Worm (Caenorhabditis elegans) whole organism, L2 larva: ENCODE data around the gene cest-26.

Experiments
- C34F6.9 ChIP-seq: fragments of 150-350 bp; optimal IDR thresholded peaks from 2 replicates; lab custom pipeline; 2014; ENCODE audit warnings: missing biosample characterization, missing genetic modification characterization
- F13H6.1 ChIP-seq: sonication (generic microtip); optimal IDR thresholded peaks from 2 replicates; lab custom pipeline; 2016; ENCODE audit warnings: missing genetic modification characterization, missing compliant biosample characterization
- R02D3.7 ChIP-seq: fragments of 150-350 bp; optimal IDR thresholded peaks from 2 replicates; lab custom pipeline; 2014; ENCODE audit warnings: missing biosample characterization, missing genetic modification characterization
- Y55F3AM.14 ChIP-seq: fragments of 200-800 bp; sonication (Bioruptor generic); optimal IDR thresholded peaks from 2 replicates; lab custom pipeline; 2018; ENCODE audit warnings: mild to moderate bottlenecking, missing genetic modification characterization, missing compliant biosample characterization
- ZK546.5 ChIP-seq: sonication (generic microtip); optimal IDR thresholded peaks from 2 replicates; lab custom pipeline; 2017; ENCODE audit warnings: missing biosample characterization, missing genetic modification characterization
- alr-1 ChIP-seq: fragments of 150-350 bp; optimal IDR thresholded peaks from 2 replicates; lab custom pipeline; 2014; ENCODE audit warnings: missing biosample characterization, missing genetic modification characterization
- aly-2 ChIP-seq: fragments of 150-350 bp; optimal IDR thresholded peaks from 2 replicates; lab custom pipeline; 2014; ENCODE audit warnings: missing biosample characterization, missing genetic modification characterization
- blmp-1 ChIP-seq: sonication (generic microtip); optimal IDR thresholded peaks from 2 replicates; lab custom pipeline; 2017; ENCODE audit warnings: missing genetic modification characterization, mild to moderate bottlenecking, missing compliant biosample characterization, antibody characterized with exemption, moderate library complexity; ENCODE audit not compliant: insufficient read depth
- ceh-16 ChIP-seq: fragments of 150-350 bp; optimal IDR thresholded peaks from 2 replicates; lab custom pipeline; 2014; ENCODE audit warnings: missing biosample characterization, missing genetic modification characterization
- ceh-82 ChIP-seq: fragments of 150-350 bp; optimal IDR thresholded peaks from 2 replicates; lab custom pipeline; 2014; ENCODE audit warnings: missing biosample characterization, missing genetic modification characterization
- crh-2 ChIP-seq: sonication (generic microtip); optimal IDR thresholded peaks from 2 replicates; lab custom pipeline; 2017; ENCODE audit warnings: missing biosample characterization, missing genetic modification characterization
- dmd-4 ChIP-seq: sonication (generic microtip); optimal IDR thresholded peaks from 2 replicates; lab custom pipeline; 2017; ENCODE audit warnings: missing biosample characterization, missing genetic modification characterization
- egl-27 ChIP-seq: sonication (generic microtip); optimal IDR thresholded peaks from 3 replicates; lab custom pipeline; 2017; ENCODE audit warnings: missing biosample characterization, missing genetic modification reagents, missing genetic modification characterization
- elt-1 ChIP-seq: fragments of 150-350 bp; optimal IDR thresholded peaks from 2 replicates; lab custom pipeline; 2014; ENCODE audit warnings: missing biosample characterization, missing genetic modification characterization
- elt-3 ChIP-seq: sonication (generic microtip); optimal IDR thresholded peaks from 2 replicates; lab custom pipeline; 2017; ENCODE audit warnings: missing biosample characterization, missing genetic modification characterization
- gmeb-1 ChIP-seq: fragments of 150-350 bp; optimal IDR thresholded peaks from 2 replicates; lab custom pipeline; 2014; ENCODE audit warnings: missing biosample characterization, missing genetic modification characterization
- lin-11 ChIP-seq: fragments of 150-350 bp; sonication (generic microtip); optimal IDR thresholded peaks from 2 replicates; lab custom pipeline; 2014; ENCODE audit warnings: missing biosample characterization, missing genetic modification characterization, inconsistent platforms, mixed read lengths
- lin-13 ChIP-seq: fragments of 150-350 bp; optimal IDR thresholded peaks from 2 replicates; lab custom pipeline; 2014; ENCODE audit warnings: missing biosample characterization, missing genetic modification reagents, missing genetic modification characterization
- lin-39 ChIP-seq: fragments of 150-350 bp; optimal IDR thresholded peaks from 2 replicates; lab custom pipeline; 2014; ENCODE audit warnings: missing biosample characterization, missing genetic modification reagents, missing genetic modification characterization
- lsy-2 ChIP-seq, 2 experiments: fragments of 150-350 bp in 1 of 2; sonication (generic microtip) in 1 of 2; optimal IDR thresholded peaks; 2 replicates each; lab custom pipeline; 2014 to 2017; ENCODE audit warnings: missing biosample characterization in 2 of 2, missing genetic modification characterization in 2 of 2
- mab-5 ChIP-seq: fragments of 150-350 bp; optimal IDR thresholded peaks from 2 replicates; lab custom pipeline; 2014; ENCODE audit warnings: missing biosample characterization, missing genetic modification characterization
- mbf-1 ChIP-seq: sonication (generic microtip); optimal IDR thresholded peaks from 2 replicates; lab custom pipeline; 2017; ENCODE audit warnings: missing biosample characterization, missing genetic modification characterization
- mdl-1 ChIP-seq, 2 experiments: fragments of 150-350 bp in 1 of 2; sonication (generic microtip) in 1 of 2; optimal IDR thresholded peaks; 2 replicates each; lab custom pipeline; 2017; ENCODE audit warnings: missing biosample characterization in 2 of 2, missing genetic modification characterization in 2 of 2
- nhr-10 ChIP-seq: sonication (generic microtip); optimal IDR thresholded peaks from 2 replicates; lab custom pipeline; 2017; ENCODE audit warnings: missing biosample characterization, missing genetic modification characterization
- nhr-11 ChIP-seq: fragments of 150-350 bp; optimal IDR thresholded peaks from 2 replicates; lab custom pipeline; 2014; ENCODE audit warnings: missing biosample characterization, missing genetic modification characterization
- nhr-12 ChIP-seq: fragments of 150-350 bp; optimal IDR thresholded peaks from 2 replicates; lab custom pipeline; 2014; ENCODE audit warnings: missing biosample characterization, missing genetic modification characterization
- nhr-129 ChIP-seq: fragments of 150-350 bp; optimal IDR thresholded peaks from 2 replicates; lab custom pipeline; 2014; ENCODE audit warnings: missing biosample characterization, missing genetic modification characterization
- nhr-21 ChIP-seq: fragments of 150-350 bp; optimal IDR thresholded peaks from 2 replicates; lab custom pipeline; 2014; ENCODE audit warnings: missing biosample characterization, missing genetic modification characterization
- nhr-23 ChIP-seq: fragments of 150-350 bp; optimal IDR thresholded peaks from 2 replicates; lab custom pipeline; 2014; ENCODE audit warnings: missing biosample characterization, missing genetic modification reagents, missing genetic modification characterization
- nhr-237 ChIP-seq: fragments of 150-350 bp; optimal IDR thresholded peaks from 2 replicates; lab custom pipeline; 2014; ENCODE audit warnings: missing biosample characterization, missing genetic modification characterization
- nhr-25 ChIP-seq: fragments of 150-350 bp; sonication (generic microtip); optimal IDR thresholded peaks from 3 replicates; lab custom pipeline; 2014; ENCODE audit warnings: missing biosample characterization, missing genetic modification characterization
- nhr-6 ChIP-seq: fragments of 150-350 bp; optimal IDR thresholded peaks from 2 replicates; lab custom pipeline; 2014; ENCODE audit warnings: missing biosample characterization, missing genetic modification characterization
- nhr-77 ChIP-seq: fragments of 150-350 bp; optimal IDR thresholded peaks from 2 replicates; lab custom pipeline; 2014; ENCODE audit warnings: missing biosample characterization, missing genetic modification characterization
- peb-1 ChIP-seq: fragments of 150-350 bp; optimal IDR thresholded peaks from 2 replicates; lab custom pipeline; 2014; ENCODE audit warnings: missing biosample characterization, missing genetic modification characterization
- sem-4 ChIP-seq: fragments of 150-350 bp; optimal IDR thresholded peaks from 2 replicates; lab custom pipeline; 2014; ENCODE audit warnings: missing biosample characterization, missing genetic modification reagents, missing genetic modification characterization
- skn-1 ChIP-seq: sonication (generic microtip); optimal IDR thresholded peaks from 2 replicates; lab custom pipeline; 2017; ENCODE audit warnings: missing biosample characterization, missing genetic modification characterization
- sma-3 ChIP-seq: sonication (generic microtip); optimal IDR thresholded peaks from 2 replicates; lab custom pipeline; 2016; ENCODE audit warnings: missing genetic modification reagents, missing genetic modification characterization, missing compliant biosample characterization
- sma-9 ChIP-seq, 2 experiments: fragments of 150-350 bp in 1 of 2; sonication (generic microtip) in 1 of 2; optimal IDR thresholded peaks; 2 replicates each; lab custom pipeline; 2014 to 2016; ENCODE audit warnings: missing genetic modification characterization in 2 of 2, mild to moderate bottlenecking in 1 of 2, missing biosample characterization in 1 of 2, missing compliant biosample characterization in 1 of 2, missing genetic modification reagents in 1 of 2, moderate library complexity in 1 of 2
- snpc-4 ChIP-seq: fragments of 150-350 bp; optimal IDR thresholded peaks from 2 replicates; lab custom pipeline; 2014; ENCODE audit warnings: missing biosample characterization, missing genetic modification characterization
- unc-39 ChIP-seq: fragments of 150-350 bp; optimal IDR thresholded peaks from 2 replicates; lab custom pipeline; 2014; ENCODE audit warnings: missing biosample characterization, missing genetic modification characterization
- unc-55 ChIP-seq: fragments of 150-350 bp; sonication (generic microtip); optimal IDR thresholded peaks from 3 replicates; lab custom pipeline; 2014; ENCODE audit warnings: missing biosample characterization, missing genetic modification reagents, missing genetic modification characterization
- unc-62 ChIP-seq: fragments of 150-350 bp; optimal IDR thresholded peaks from 2 replicates; lab custom pipeline; 2014; ENCODE audit warnings: missing biosample characterization, missing genetic modification reagents, missing genetic modification characterization
- zag-1 ChIP-seq: fragments of 150-350 bp; optimal IDR thresholded peaks from 2 replicates; lab custom pipeline; 2014; ENCODE audit warnings: missing biosample characterization, missing genetic modification characterization
- ztf-1 ChIP-seq: fragments of 200-800 bp; sonication (Bioruptor generic); conservative IDR thresholded peaks from 2 replicates; pipeline ENCODE4 v1.3.6; 2022; ENCODE audit warnings: missing genetic modification characterization, missing compliant biosample characterization
- ztf-11 ChIP-seq: sonication (generic microtip); optimal IDR thresholded peaks from 2 replicates; lab custom pipeline; 2017; ENCODE audit warnings: missing biosample characterization, missing genetic modification characterization
- ztf-4 ChIP-seq: fragments of 150-350 bp; optimal IDR thresholded peaks from 2 replicates; lab custom pipeline; 2014; ENCODE audit warnings: missing biosample characterization, missing genetic modification characterization

The cest-26 gene

ce11 chrX:4395073-4395850 is 42.2 kb downstream of the cest-26 start (continued):
- TF ChIP-seq sma-3 (GFP tag; lab: Kevin White, UChicago): peak; percentile 82
- peak; percentile 82 for TF ChIP-seq gmeb-1 (tag; lab: Kevin White, UChicago)
- peak; percentile 89 for TF ChIP-seq crh-2
- peak; percentile 82 for TF ChIP-seq nhr-129
- TF ChIP-seq nhr-237 (tag; lab: Kevin White, UChicago): no peak
- TF ChIP-seq skn-1 (tag; lab: Kevin White, UChicago): no peak
- TF ChIP-seq mab-5 (tag; lab: Kevin White, UChicago): peak; percentile 70
- TF ChIP-seq nhr-10 (tag; lab: Kevin White, UChicago): no peak
- TF ChIP-seq lin-13 (GFP tag; lab: Kevin White, UChicago): peak; percentile 60
- peak; percentile 41 for TF ChIP-seq snpc-4 (tag; lab: Kevin White, UChicago)
- no peak for TF ChIP-seq elt-3
- no peak for TF ChIP-seq ztf-4 (tag; lab: Kevin White, UChicago)
- no peak for TF ChIP-seq ztf-1 (GFP tag; lab: Robert Waterston, UW)
- TF ChIP-seq ZK546.5 (tag; lab: Kevin White, UChicago): no peak
- TF ChIP-seq peb-1 (tag; lab: Kevin White, UChicago): no peak
- TF ChIP-seq nhr-21 (tag; lab: Kevin White, UChicago): peak; percentile 85
- TF ChIP-seq nhr-23 (tag; lab: Kevin White, UChicago): no peak

ce11 chrX:4391680-4392079 is 45.8 kb downstream of the cest-26 start:
- no peak for TF ChIP-seq dmd-4
- peak; percentile 10 for TF ChIP-seq Y55F3AM.14 (GFP tag; lab: Kevin White, UChicago)

ce11 chrX:4388834-4389409 is 48.5 kb downstream of the cest-26 start, which contains the start of gene dpy-23:
Gene dpy-23, plus strand, starts transcription at chrX:4389359.
- peak; percentile 85 for TF ChIP-seq blmp-1 (tag; lab: Kevin White, UChicago)
- peak; percentile 97 for TF ChIP-seq nhr-129
- TF ChIP-seq unc-55 (GFP tag; lab: Kevin White, UChicago): peak; percentile 97
- no peak for TF ChIP-seq ztf-1 (GFP tag; lab: Robert Waterston, UW)
- no peak for TF ChIP-seq dmd-4
- TF ChIP-seq nhr-21 (tag; lab: Kevin White, UChicago): peak; percentile 86
- peak; percentile 89 for TF ChIP-seq ceh-82 (tag; lab: Kevin White, UChicago)
- TF ChIP-seq ceh-16 (tag; lab: Kevin White, UChicago): peak; percentile 84
- TF ChIP-seq alr-1: no peak
- no peak for TF ChIP-seq aly-2 (tag; lab: Kevin White, UChicago)
- peak; percentile 57 for TF ChIP-seq nhr-237 (tag; lab: Kevin White, UChicago)
- no peak for TF ChIP-seq ztf-11 (tag; lab: Kevin White, UChicago)
- peak; percentile 93 for TF ChIP-seq lin-13 (GFP tag; lab: Kevin White, UChicago)
- peak; percentile 75 to 91 for TF ChIP-seq lsy-2 (tag; optimal IDR thresholded peaks at IDR 0.05; lab: Kevin White, UChicago)
- TF ChIP-seq gmeb-1 (tag; lab: Kevin White, UChicago): peak; percentile 69
- TF ChIP-seq mdl-1 (tag; optimal IDR thresholded peaks at IDR 0.05; lab: Kevin White, UChicago): peak; percentile 46 to 85
- peak; percentile 93 for TF ChIP-seq sem-4 (tag; lab: Kevin White, UChicago)
- TF ChIP-seq egl-27 (tag; lab: Kevin White, UChicago): peak; percentile 83
- TF ChIP-seq lin-11 (tag; lab: Kevin White, UChicago): peak; percentile 96
- TF ChIP-seq mbf-1 (tag; lab: Kevin White, UChicago): no peak
- TF ChIP-seq crh-2: peak; percentile 96
- TF ChIP-seq unc-62 (GFP tag; lab: Kevin White, UChicago): peak; percentile 82
- TF ChIP-seq sma-3 (GFP tag; lab: Kevin White, UChicago): peak; percentile 91
- peak; percentile 93 for TF ChIP-seq nhr-25 (tag; lab: Kevin White, UChicago)
- TF ChIP-seq nhr-6: peak; percentile 88
- TF ChIP-seq unc-39 (tag; lab: Kevin White, UChicago): no peak
- no peak for TF ChIP-seq nhr-12 (tag; lab: Kevin White, UChicago)
- TF ChIP-seq F13H6.1 (tag; lab: Kevin White, UChicago): peak; percentile 98
- TF ChIP-seq sma-9 (GFP tag; optimal IDR thresholded peaks at IDR 0.05; lab: Kevin White, UChicago): peak; percentile 97
- TF ChIP-seq sma-9 (tag; optimal IDR thresholded peaks at IDR 0.05; lab: Kevin White, UChicago): no peak
- peak; percentile 95 for TF ChIP-seq zag-1 (tag; lab: Kevin White, UChicago)
- peak; percentile 49 for TF ChIP-seq nhr-77 (tag; lab: Kevin White, UChicago)
- TF ChIP-seq ZK546.5 (tag; lab: Kevin White, UChicago): peak; percentile 46
- TF ChIP-seq peb-1 (tag; lab: Kevin White, UChicago): no peak
- no peak for TF ChIP-seq lin-39
- no peak for TF ChIP-seq nhr-23 (tag; lab: Kevin White, UChicago)
- no peak for TF ChIP-seq R02D3.7
- no peak for TF ChIP-seq skn-1 (tag; lab: Kevin White, UChicago)
- no peak for TF ChIP-seq nhr-11 (tag; lab: Kevin White, UChicago)
- no peak for TF ChIP-seq elt-1
- TF ChIP-seq elt-3: no peak
- peak; percentile 97 for TF ChIP-seq C34F6.9 (tag; lab: Kevin White, UChicago)
